Worm (Caenorhabditis elegans) whole organism, dauer: ENCODE measurements around the gene T14G12.12.

Experiments
- unc-62 ChIP-seq: sonication (generic microtip); optimal IDR thresholded peaks from 2 replicates; lab custom pipeline; 2017; ENCODE audit warnings: missing biosample characterization, missing genetic modification reagents, missing genetic modification characterization

Gene T14G12.12

DNA sequence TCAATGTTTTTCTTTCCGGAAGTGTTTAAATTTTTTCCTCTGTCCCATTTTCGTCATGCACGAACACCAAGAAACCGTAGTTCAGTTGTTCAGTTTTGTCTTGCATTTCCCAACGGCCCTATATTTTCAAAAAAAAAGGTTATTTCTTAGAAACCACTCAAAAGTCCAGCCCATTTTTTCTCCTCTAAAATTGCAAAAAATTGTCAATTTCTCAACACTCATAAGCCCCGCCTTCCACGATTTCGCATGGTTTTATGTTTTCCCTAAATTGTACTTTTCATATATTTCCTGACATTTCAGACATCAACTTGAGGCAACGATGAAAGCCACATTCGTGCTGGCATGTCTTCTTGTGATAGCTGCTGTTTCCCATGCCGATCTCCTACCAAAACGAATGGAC is 31.0 kb downstream of the T14G12.12 start, which contains the start of gene nlp-1:
TSS of gene nlp-1 (plus strand) at position 301 of the 400 bp plus-strand sequence.
- no peak for TF ChIP-seq unc-62

DNA sequence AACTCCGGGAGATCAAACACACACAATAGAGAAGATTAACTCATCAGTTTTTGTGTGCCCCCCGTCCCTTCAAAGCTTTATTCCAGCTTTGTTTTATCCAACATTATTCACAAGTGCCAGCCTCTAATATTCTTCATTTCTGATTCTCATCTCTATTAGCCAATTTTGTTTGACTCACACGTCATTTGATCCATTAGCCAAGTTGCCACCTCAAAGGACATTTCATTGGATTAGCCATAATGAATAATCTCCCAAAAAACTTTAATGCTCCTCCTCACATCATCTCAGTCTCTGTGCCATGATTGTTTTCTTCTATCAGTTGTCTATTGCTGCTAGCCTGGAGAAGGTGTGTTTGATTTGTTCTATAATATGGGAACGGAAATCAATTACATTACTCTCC is 32.9 kb downstream of the T14G12.12 start:
- TF ChIP-seq unc-62: no peak

DNA sequence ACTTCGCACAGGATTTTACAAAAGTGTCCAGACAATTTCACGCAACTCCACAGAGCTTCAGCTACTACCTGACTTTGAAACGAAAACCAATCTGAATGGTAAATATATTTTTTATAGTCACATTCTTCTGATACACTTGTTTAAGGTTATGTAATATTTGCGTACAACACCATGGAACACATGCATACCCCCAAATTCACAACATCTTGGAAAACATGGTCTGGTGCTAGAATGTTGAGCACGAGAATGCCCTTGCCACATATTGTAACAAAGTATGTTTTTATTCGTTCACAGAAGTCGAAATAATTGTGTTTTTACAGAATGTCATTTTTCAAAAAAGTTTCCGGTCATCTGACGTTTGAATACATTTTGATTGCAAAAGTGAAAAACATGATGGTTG is 42.5 kb downstream of the T14G12.12 start:
- no peak for TF ChIP-seq unc-62

DNA sequence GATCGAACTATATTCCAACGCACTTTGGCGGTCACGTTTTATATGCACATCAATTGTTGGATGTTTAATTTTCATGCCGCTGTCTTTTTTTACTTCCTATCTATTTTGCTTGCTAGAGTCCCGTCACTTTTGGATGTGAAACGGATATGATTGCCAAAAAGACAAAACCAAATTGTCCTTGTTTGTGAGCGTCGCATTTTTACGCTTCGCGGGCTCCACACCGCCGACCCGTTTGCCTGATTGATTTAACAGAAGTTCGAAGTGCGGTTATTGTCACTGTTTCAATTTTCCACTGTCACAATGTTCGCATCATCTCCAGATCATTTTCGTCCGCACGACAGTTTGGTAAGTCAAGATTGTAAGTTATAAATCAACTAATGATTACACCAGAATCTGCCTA is 43.5 kb downstream of the T14G12.12 start, which contains the start of gene C01C4.2:
TSS of gene C01C4.2 (plus strand) at position 301 of the 400 bp plus-strand sequence.
- TF ChIP-seq unc-62: no peak

DNA sequence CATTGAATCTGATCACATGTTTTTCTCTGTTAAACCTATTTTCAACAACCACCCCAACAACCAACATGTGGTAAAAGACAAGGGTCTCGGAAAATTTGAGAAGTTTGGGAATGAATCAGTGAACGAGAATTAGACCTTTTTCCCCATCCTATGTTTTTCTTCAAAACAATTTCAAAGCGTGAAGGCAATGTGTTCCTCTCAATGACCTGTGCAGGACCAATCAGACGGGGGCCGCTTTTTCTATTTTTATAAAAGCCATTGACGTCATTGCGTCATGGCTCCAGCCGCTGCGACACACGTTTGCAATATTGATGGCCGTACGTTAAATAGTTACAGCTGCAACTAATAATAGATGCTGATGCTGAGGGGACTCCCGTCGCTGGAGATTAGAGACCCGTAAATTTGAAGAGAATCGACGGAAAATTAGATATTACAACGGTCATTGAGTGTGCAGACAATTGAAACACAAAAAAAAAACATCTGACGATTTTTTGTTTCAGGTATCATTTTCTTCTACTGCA is 46.7 kb downstream of the T14G12.12 start:
- no peak for TF ChIP-seq unc-62

DNA sequence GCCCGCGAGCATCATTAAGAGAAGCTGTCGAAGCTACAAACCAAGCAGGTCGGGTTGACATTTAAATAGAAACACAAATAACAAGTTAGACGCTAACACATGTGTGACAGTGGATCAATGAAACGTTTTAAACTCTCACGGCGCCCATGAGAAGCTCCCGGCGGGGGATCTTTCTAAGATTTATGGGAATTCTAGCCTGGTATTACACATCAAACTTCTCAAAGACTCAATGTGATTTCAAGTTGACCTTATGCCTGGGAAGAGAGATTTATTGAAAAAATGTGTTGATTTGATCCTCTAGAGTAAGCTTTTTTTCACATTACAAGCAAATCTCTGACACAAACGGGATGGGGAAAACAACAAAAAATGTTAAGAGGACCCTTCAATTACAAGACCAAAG is 48.6 kb downstream of the T14G12.12 start:
- no peak for TF ChIP-seq unc-62
